Worm (Caenorhabditis elegans): ENCODE measurements around the gene F42F12.11.
"Not testable (repeated sequence)": the region's sequence is repeated elsewhere in the genome, so short reads cannot be mapped to it uniquely, and the experiment has no call there.

F42F12.11 gene

DNA sequence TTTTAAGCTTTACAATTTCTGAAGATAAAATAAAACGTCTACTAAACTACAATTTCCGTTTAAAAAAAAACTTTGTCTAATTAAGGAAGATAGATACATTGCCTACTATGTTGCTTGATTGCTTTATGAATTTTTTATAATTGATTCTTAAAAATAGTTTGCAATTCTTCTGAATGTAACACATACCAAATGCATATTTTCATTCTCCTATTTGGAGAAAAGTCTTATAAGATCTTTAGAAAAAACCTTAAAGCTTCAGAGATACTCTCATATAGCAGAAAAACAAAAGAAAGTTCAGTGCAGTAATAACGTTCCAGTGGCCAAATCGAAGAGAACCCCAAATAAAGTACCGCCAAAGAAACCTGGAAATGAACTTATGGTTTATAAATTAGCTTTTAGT lies 40.3 kb upstream of the F42F12.11 start, which contains the start of gene phf-32:
Gene phf-32, plus strand, starts transcription at position 301 of the 400 bp plus-strand sequence.
- TF ChIP-seq ceh-28 (tag; optimal IDR thresholded peaks at IDR 0.05): no peak
- no peak for TF ChIP-seq mxl-3 (GFP tag; optimal IDR thresholded peaks at IDR 0.05)
- no peak for TF ChIP-seq daf-8 (GFP tag; IDR thresholded peaks at IDR 0.05)
- TF ChIP-seq ceh-44 (GFP tag; IDR thresholded peaks at IDR 0.05): no peak
- no peak for TF ChIP-seq hif-1 (tag; optimal IDR thresholded peaks at IDR 0.05)
- TF ChIP-seq tra-1 (GFP tag; IDR thresholded peaks at IDR 0.05): no peak
- no peak for TF ChIP-seq zag-1 (tag; optimal IDR thresholded peaks at IDR 0.05)
- no peak for TF ChIP-seq F26F4.8 (GFP tag; conservative IDR thresholded peaks at IDR 0.05)
- TF ChIP-seq Y105C5A.15 (GFP tag; IDR thresholded peaks at IDR 0.05): no peak
- TF ChIP-seq nhr-111 (GFP tag; optimal IDR thresholded peaks at IDR 0.05): no peak
- no peak for TF ChIP-seq gei-8 (GFP tag; optimal IDR thresholded peaks at IDR 0.05)
- no peak for TF ChIP-seq ces-1 (GFP tag; optimal IDR thresholded peaks at IDR 0.05)
- no peak for TF ChIP-seq lir-3 (tag; optimal IDR thresholded peaks at IDR 0.05)

DNA sequence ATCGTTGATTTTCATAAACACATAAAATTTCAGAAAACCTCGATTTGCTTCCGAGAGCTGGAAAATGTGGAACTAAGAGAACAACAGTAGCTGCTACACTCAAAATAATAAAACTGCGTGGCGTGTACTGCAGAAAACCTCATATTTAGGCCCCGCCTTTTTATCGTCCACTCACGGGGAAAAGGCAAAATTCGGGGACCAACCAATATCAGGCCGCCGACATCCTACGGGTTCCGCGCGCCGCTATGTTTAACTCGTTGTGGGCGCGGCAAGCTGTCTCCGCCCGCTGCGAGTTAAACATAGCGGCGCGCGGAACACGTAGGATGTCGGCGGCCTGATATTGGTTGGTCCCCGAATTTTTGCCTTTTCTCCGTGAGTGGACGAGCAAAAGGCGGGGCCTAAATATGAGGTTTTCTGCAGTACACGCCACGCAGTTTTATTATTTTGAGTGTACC lies 38.8 kb upstream of the F42F12.11 start, which contains the start of gene F17A2.16:
Gene F17A2.16, plus strand, starts transcription at position 405 of the 455 bp plus-strand sequence.
- TF ChIP-seq snpc-1.2 (GFP tag; IDR thresholded peaks at IDR 0.05) (peak; percentile 82), unc-62 (GFP tag; optimal IDR thresholded peaks at IDR 0.05 in 1 of 2) (peak in 1 of 2 experiments; percentile 54)
- not testable (repeated sequence) for TF ChIP-seq unc-62 (tag; optimal IDR thresholded peaks at IDR 0.05)

DNA sequence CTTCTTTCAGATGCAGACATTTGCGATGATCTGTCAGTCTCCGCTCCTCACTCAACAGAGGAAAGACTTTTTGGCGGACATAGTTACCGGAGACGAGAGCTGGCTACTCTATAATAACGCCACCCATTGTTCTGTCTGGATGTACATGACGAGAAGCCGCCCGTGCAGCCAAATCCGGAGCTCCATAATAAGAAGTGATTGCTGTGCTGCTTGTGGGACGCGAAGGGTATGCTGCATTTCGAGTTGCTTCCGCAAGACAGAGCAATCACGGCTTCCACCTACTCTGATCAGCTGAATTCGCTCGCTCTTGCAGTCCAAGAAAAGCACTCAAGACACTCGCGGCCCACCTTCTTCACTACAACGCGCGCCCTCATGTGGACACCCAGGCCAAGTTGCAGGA lies 33.0 kb upstream of the F42F12.11 start:
- TF ChIP-seq mxl-2 (GFP tag; conservative IDR thresholded peaks at IDR 0.05): peak; percentile 59; the same call in 1 of the 2 replicates
- TF ChIP-seq attf-4 (tag; optimal IDR thresholded peaks at IDR 0.05): no peak
- TF ChIP-seq madf-9 (GFP tag; conservative IDR thresholded peaks at IDR 0.05): 0 out of 2 replicates have a peak, but pooled peaks have one; percentile 5

DNA sequence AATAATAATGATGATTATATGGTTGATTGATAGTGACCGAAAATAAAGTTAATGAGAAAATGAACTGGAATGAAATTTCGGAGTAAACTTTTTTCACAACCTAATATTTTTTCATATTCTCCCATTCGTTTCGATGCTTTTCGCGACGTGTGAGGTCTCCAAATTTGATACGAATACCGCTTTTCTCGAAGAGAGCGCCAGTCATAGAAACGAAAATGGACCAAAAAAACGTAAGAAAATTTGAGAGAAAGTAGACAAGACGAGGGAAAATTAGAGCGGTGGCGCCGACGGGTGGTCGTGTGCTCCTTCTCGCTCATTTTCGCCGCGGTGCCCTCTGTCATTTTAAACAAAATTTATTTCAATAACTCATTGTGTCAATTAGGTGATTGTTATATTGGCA lies 32.4 kb upstream of the F42F12.11 start:
- TF ChIP-seq unc-62 (GFP tag; optimal IDR thresholded peaks at IDR 0.05 in 1 of 2) (peak in 1 of 2 experiments; percentile 79), unc-62 (tag; optimal IDR thresholded peaks at IDR 0.05) (no peak), snpc-4 (tag; optimal IDR thresholded peaks at IDR 0.05) (no peak), tra-1 (GFP tag; IDR thresholded peaks at IDR 0.05) (peak; percentile 81; the same call in 1 of the 2 replicates), daf-19 (GFP tag; conservative IDR thresholded peaks at IDR 0.05) (no peak), lin-38 (GFP tag; IDR thresholded peaks at IDR 0.05) (no peak), nhr-42 (GFP tag; IDR thresholded peaks at IDR 0.05) (no peak), mxl-3 (GFP tag; optimal IDR thresholded peaks at IDR 0.05) (no peak)

DNA sequence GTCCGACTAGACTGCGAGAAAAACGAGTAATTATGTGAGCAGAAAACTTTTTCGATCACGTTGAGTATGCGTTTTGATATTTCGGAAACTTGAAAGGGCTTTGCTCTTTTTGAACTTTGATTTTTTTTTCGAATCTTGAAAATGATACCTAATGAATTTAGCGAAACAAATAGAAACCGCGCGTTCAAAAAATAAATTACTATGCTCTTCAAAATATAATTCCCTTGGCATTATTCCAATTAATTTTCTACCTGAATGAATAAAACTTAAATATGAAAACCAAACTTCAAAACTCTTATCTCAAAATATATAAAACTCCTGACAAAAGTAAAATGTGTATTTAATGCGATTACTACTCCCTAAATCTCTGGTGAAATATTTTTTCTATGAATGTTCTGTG lies 31.6 kb upstream of the F42F12.11 start, which contains the start of gene xtr-2:
Gene xtr-2, plus strand, starts transcription at position 301 of the 400 bp plus-strand sequence.
- TF ChIP-seq pha-4 (GFP tag; IDR thresholded peaks at IDR 0.05): no peak
- TF ChIP-seq pha-4 (tag; optimal IDR thresholded peaks at IDR 0.05): no peak
- no peak for TF ChIP-seq nhr-77 (tag; optimal IDR thresholded peaks at IDR 0.05)
- TF ChIP-seq zfp-3 (GFP tag; conservative IDR thresholded peaks at IDR 0.05): no peak
- TF ChIP-seq nhr-42 (GFP tag; IDR thresholded peaks at IDR 0.05): no peak
- no peak for TF ChIP-seq tag-97 (GFP tag; IDR thresholded peaks at IDR 0.05)
- no peak for TF ChIP-seq dmd-9 (GFP tag; IDR thresholded peaks at IDR 0.05)
- no peak for TF ChIP-seq nhr-237 (tag; optimal IDR thresholded peaks at IDR 0.05)
- TF ChIP-seq mxl-3 (GFP tag; optimal IDR thresholded peaks at IDR 0.05): no peak
- TF ChIP-seq Y105C5A.15 (GFP tag; IDR thresholded peaks at IDR 0.05): no peak
- TF ChIP-seq dmd-6 (GFP tag; IDR thresholded peaks at IDR 0.05): no peak
- TF ChIP-seq ctbp-1 (GFP tag; IDR thresholded peaks at IDR 0.05): no peak
- no peak for TF ChIP-seq Y75B8A.6 (GFP tag; IDR thresholded peaks at IDR 0.05)
- TF ChIP-seq zip-11 (GFP tag; IDR thresholded peaks at IDR 0.05): no peak
- no peak for TF ChIP-seq nhr-48 (tag; optimal IDR thresholded peaks at IDR 0.05)
- TF ChIP-seq lim-7 (GFP tag; IDR thresholded peaks at IDR 0.05): no peak
- no peak for TF ChIP-seq hlh-30 (tag; optimal IDR thresholded peaks at IDR 0.05; ENCODE audit: insufficient read depth)
- TF ChIP-seq F37D6.2 (tag; optimal IDR thresholded peaks at IDR 0.05): no peak
- TF ChIP-seq madf-9 (GFP tag; conservative IDR thresholded peaks at IDR 0.05): no peak

All from whole organism, L4 larva.